Fruit fly (Drosophila melanogaster) whole organism, embryonic: ENCODE measurements around the gene Pp1-87B.
A peak's percentile ranks its signal among the peaks of the same experiment; 100 is the strongest.

Experiments used
- Ada2b ChIP-seq: fragments of 200-800 bp; sonication (Bioruptor generic); IDR thresholded peaks from 2 replicates; pipeline ENCODE4 v1.3.6; 2022; ENCODE audit warnings: missing biosample characterization, missing genetic modification characterization
- CG10654 ChIP-seq: fragments of 200-800 bp; sonication (Bioruptor generic); optimal IDR thresholded peaks from 2 replicates; lab custom pipeline; 2016; ENCODE audit warnings: missing biosample characterization, missing genetic modification characterization
- CG10979 ChIP-seq: fragments of 200-800 bp; sonication (Bioruptor generic); optimal IDR thresholded peaks from 2 replicates; lab custom pipeline; 2018; ENCODE audit warnings: missing biosample characterization, mild to moderate bottlenecking, missing genetic modification characterization, moderate library complexity
- CG12071 ChIP-seq: fragments of 200-800 bp; sonication (Bioruptor generic); optimal IDR thresholded peaks from 3 replicates; lab custom pipeline; 2018; ENCODE audit warnings: missing biosample characterization, mild to moderate bottlenecking, missing genetic modification characterization
- CG12744 ChIP-seq: fragments of 200-800 bp; sonication (Bioruptor generic); optimal IDR thresholded peaks from 2 replicates; lab custom pipeline; 2016; ENCODE audit warnings: missing biosample characterization, missing genetic modification characterization
- CG13424 ChIP-seq: fragments of 200-800 bp; sonication (Bioruptor generic); optimal IDR thresholded peaks from 2 replicates; lab custom pipeline; 2019; ENCODE audit warnings: missing biosample characterization, mild to moderate bottlenecking, missing genetic modification characterization, moderate library complexity
- CG13624 ChIP-seq: fragments of 200-800 bp; sonication (Bioruptor generic); optimal IDR thresholded peaks from 2 replicates; lab custom pipeline; 2016; ENCODE audit warnings: missing biosample characterization, missing genetic modification characterization
- CG14050 ChIP-seq: fragments of 200-800 bp; sonication (Bioruptor generic); IDR thresholded peaks from 3 replicates; pipeline ENCODE4 v1.3.6; 2022; ENCODE audit warnings: missing biosample characterization, missing genetic modification characterization
- CG15514 ChIP-seq: fragments of 200-800 bp; sonication (Bioruptor generic); optimal IDR thresholded peaks from 3 replicates; lab custom pipeline; 2017; ENCODE audit warnings: missing biosample characterization, missing genetic modification characterization, mild to moderate bottlenecking, moderate library complexity, missing genetic modification reagents
- CG15601 ChIP-seq: fragments of 200-800 bp; sonication (Bioruptor generic); optimal IDR thresholded peaks from 3 replicates; lab custom pipeline; 2019; ENCODE audit warnings: missing biosample characterization, mild to moderate bottlenecking, missing genetic modification characterization, moderate library complexity
- CG1647 ChIP-seq: fragments of 200-800 bp; sonication (Bioruptor generic); optimal IDR thresholded peaks from 3 replicates; lab custom pipeline; 2016; ENCODE audit warnings: missing biosample characterization, missing genetic modification characterization
- CG17359 ChIP-seq: fragments of 200-800 bp; sonication (Bioruptor generic); optimal IDR thresholded peaks from 3 replicates; lab custom pipeline; 2018; ENCODE audit warnings: missing biosample characterization, mild to moderate bottlenecking, missing genetic modification characterization, moderate library complexity
- CG17802 ChIP-seq: fragments of 200-800 bp; sonication (Bioruptor generic); optimal IDR thresholded peaks from 2 replicates; lab custom pipeline; 2018; ENCODE audit warnings: missing biosample characterization, mild to moderate bottlenecking, missing genetic modification characterization, moderate library complexity
- CG17829 ChIP-seq: fragments of 200-800 bp; optimal IDR thresholded peaks from 2 replicates; lab custom pipeline; 2019; ENCODE audit warnings: missing biosample characterization, mild to moderate bottlenecking, missing genetic modification characterization, moderate library complexity
- CG18011 ChIP-seq: fragments of 200-800 bp; sonication (Bioruptor generic); optimal IDR thresholded peaks from 2 replicates; lab custom pipeline; 2017; ENCODE audit warnings: missing biosample characterization, missing genetic modification characterization, mild to moderate bottlenecking, moderate library complexity, missing genotype
- CG18764 ChIP-seq: fragments of 200-800 bp; sonication (Bioruptor generic); optimal IDR thresholded peaks from 3 replicates; lab custom pipeline; 2016; ENCODE audit warnings: missing biosample characterization, missing genetic modification characterization
- CG31365 ChIP-seq: fragments of 200-800 bp; sonication (Bioruptor generic); optimal IDR thresholded peaks from 2 replicates; lab custom pipeline; 2018; ENCODE audit warnings: missing biosample characterization, mild to moderate bottlenecking, missing genetic modification characterization
- CG3163 ChIP-seq: fragments of 200-800 bp; sonication (Bioruptor generic); optimal IDR thresholded peaks from 3 replicates; lab custom pipeline; 2016; ENCODE audit warnings: missing biosample characterization, missing genetic modification characterization
- CG34376 ChIP-seq: fragments of 200-800 bp; sonication (Bioruptor generic); optimal IDR thresholded peaks from 2 replicates; lab custom pipeline; 2018; ENCODE audit warnings: missing biosample characterization, mild to moderate bottlenecking, missing genetic modification characterization
- CG4404 ChIP-seq: fragments of 200-800 bp; sonication (Bioruptor generic); IDR thresholded peaks from 2 replicates; pipeline ENCODE4 v1.3.6; 2022; ENCODE audit warnings: missing biosample characterization, missing genetic modification characterization
- CG6689 ChIP-seq: fragments of 200-800 bp; sonication (Bioruptor generic); IDR thresholded peaks from 2 replicates; pipeline ENCODE4 v1.3.6; 2022; ENCODE audit warnings: missing biosample characterization, missing genetic modification characterization
- CG7357 ChIP-seq: fragments of 200-800 bp; sonication (Bioruptor generic); IDR thresholded peaks from 3 replicates; pipeline ENCODE4 v1.3.6; 2022; ENCODE audit warnings: missing biosample characterization, missing genetic modification characterization
- CG8281 ChIP-seq: fragments of 200-800 bp; sonication (Bioruptor generic); optimal IDR thresholded peaks from 2 replicates; lab custom pipeline; 2018; ENCODE audit warnings: missing biosample characterization, mild to moderate bottlenecking, missing genetic modification characterization, moderate library complexity
- D ChIP-seq, 2 experiments: fragments of 200-800 bp in 1 of 2; fragments of >200 bp in 1 of 2; sonication (Bioruptor generic) in 1 of 2; optimal IDR thresholded peaks; 2 replicates in 1 of 2; 3 replicates in 1 of 2; lab custom pipeline; 2017; ENCODE audit warnings: mild to moderate bottlenecking in 1 of 2, missing biosample characterization in 1 of 2, missing genetic modification characterization in 1 of 2, missing genetic modification reagents in 1 of 2
- D19B ChIP-seq: fragments of 200-800 bp; sonication (Bioruptor generic); optimal IDR thresholded peaks from 2 replicates; lab custom pipeline; 2017; ENCODE audit warnings: missing biosample characterization, mild to moderate bottlenecking, missing genetic modification characterization
- HLHmδ ChIP-seq: fragments of 200-800 bp; sonication (Bioruptor generic); optimal IDR thresholded peaks from 2 replicates; lab custom pipeline; 2018; ENCODE audit warnings: missing biosample characterization, mild to moderate bottlenecking, missing genetic modification characterization, moderate library complexity
- HmgD ChIP-seq: fragments of 200-800 bp; sonication (Bioruptor generic); optimal IDR thresholded peaks from 3 replicates; lab custom pipeline; 2016; ENCODE audit warnings: missing biosample characterization, missing genetic modification characterization
- Max ChIP-seq: fragments of 200-800 bp; sonication (Bioruptor generic); optimal IDR thresholded peaks from 2 replicates; lab custom pipeline; 2016; ENCODE audit warnings: missing biosample characterization, mild to moderate bottlenecking, missing genetic modification characterization
- Optix ChIP-seq: fragments of 200-800 bp; sonication (Bioruptor generic); IDR thresholded peaks from 3 replicates; pipeline ENCODE4 v1.3.6; 2022; ENCODE audit warnings: missing biosample characterization, missing genetic modification characterization
- Ravus ChIP-seq: fragments of 200-800 bp; sonication (Bioruptor generic); IDR thresholded peaks from 2 replicates; pipeline ENCODE4 v1.3.6; 2022; ENCODE audit warnings: missing biosample characterization, missing genetic modification characterization
- Ssrp ChIP-seq: fragments of 200-800 bp; sonication (Bioruptor generic); optimal IDR thresholded peaks from 2 replicates; lab custom pipeline; 2018; ENCODE audit warnings: missing biosample characterization, mild to moderate bottlenecking, missing genetic modification characterization, moderate library complexity
- Stat92E ChIP-seq, 3 experiments: fragments of >200 bp in 2 of 3; fragments of 200-800 bp in 1 of 3; sonication (Bioruptor generic) in 1 of 3; optimal IDR thresholded peaks; 2 replicates each; lab custom pipeline; 2017 to 2019; ENCODE audit warnings: missing biosample characterization in 3 of 3, missing genetic modification characterization in 3 of 3, mild to moderate bottlenecking in 1 of 3, moderate library complexity in 1 of 3
- abd-A ChIP-seq: fragments of 200-800 bp; sonication (Bioruptor generic); optimal IDR thresholded peaks from 3 replicates; lab custom pipeline; 2019; ENCODE audit warnings: missing biosample characterization, mild to moderate bottlenecking, missing genetic modification characterization, moderate library complexity
- ash1 ChIP-seq: fragments of 200-800 bp; sonication (Bioruptor generic); optimal IDR thresholded peaks from 2 replicates; lab custom pipeline; 2018; ENCODE audit warnings: missing biosample characterization, mild to moderate bottlenecking, missing genetic modification characterization
- az2 ChIP-seq: fragments of 200-800 bp; sonication (Bioruptor generic); optimal IDR thresholded peaks from 3 replicates; lab custom pipeline; 2016; ENCODE audit warnings: missing biosample characterization, missing genetic modification characterization
- bigmax ChIP-seq: fragments of 200-800 bp; sonication (Bioruptor generic); optimal IDR thresholded peaks from 2 replicates; lab custom pipeline; 2018; ENCODE audit warnings: missing biosample characterization, mild to moderate bottlenecking, missing genetic modification characterization
- caup ChIP-seq: fragments of 200-800 bp; sonication (Bioruptor generic); optimal IDR thresholded peaks from 3 replicates; lab custom pipeline; 2017; ENCODE audit warnings: missing biosample characterization, mild to moderate bottlenecking, missing genetic modification characterization, moderate library complexity; ENCODE audit not compliant: severe bottlenecking
- chm ChIP-seq: fragments of 200-800 bp; sonication (Bioruptor generic); IDR thresholded peaks from 2 replicates; pipeline ENCODE4 v1.3.6; 2022; ENCODE audit warnings: missing biosample characterization, missing genetic modification characterization
- fd96Cb ChIP-seq: fragments of 200-800 bp; sonication (Bioruptor generic); optimal IDR thresholded peaks from 2 replicates; lab custom pipeline; 2018; ENCODE audit warnings: missing biosample characterization, mild to moderate bottlenecking, missing genetic modification characterization, moderate library complexity
- jigr1 ChIP-seq: fragments of 200-800 bp; sonication (Bioruptor generic); IDR thresholded peaks from 3 replicates; pipeline ENCODE4 v1.3.6; 2022; ENCODE audit warnings: missing biosample characterization, missing genetic modification characterization
- lilli ChIP-seq: fragments of 200-800 bp; sonication (Bioruptor generic); optimal IDR thresholded peaks from 3 replicates; lab custom pipeline; 2016; ENCODE audit warnings: missing biosample characterization, missing genetic modification characterization
- pb ChIP-seq: fragments of 200-800 bp; sonication (Bioruptor generic); optimal IDR thresholded peaks from 3 replicates; lab custom pipeline; 2016; ENCODE audit warnings: missing biosample characterization, missing genetic modification characterization
- rib ChIP-seq: fragments of 200-800 bp; sonication (Bioruptor generic); IDR thresholded peaks from 2 replicates; pipeline ENCODE4 v1.3.6; 2022; ENCODE audit warnings: missing biosample characterization, missing genetic modification characterization
- sd ChIP-seq: fragments of 200-800 bp; sonication (Bioruptor generic); optimal IDR thresholded peaks from 3 replicates; lab custom pipeline; 2018; ENCODE audit warnings: missing biosample characterization, mild to moderate bottlenecking, missing genetic modification characterization, moderate library complexity
- slbo ChIP-seq: fragments of 200-800 bp; sonication (Bioruptor generic); IDR thresholded peaks from 2 replicates; pipeline ENCODE4 v1.3.6; 2022; ENCODE audit warnings: missing biosample characterization, missing genetic modification characterization
- tgo ChIP-seq: fragments of 200-800 bp; sonication (Bioruptor generic); IDR thresholded peaks from 3 replicates; pipeline ENCODE4 v1.3.6; 2022; ENCODE audit warnings: missing biosample characterization, missing genetic modification characterization
- ttk ChIP-seq: fragments of 200-800 bp; sonication (Bioruptor generic); IDR thresholded peaks from 2 replicates; pipeline ENCODE4 v2.1.2; 2022; ENCODE audit warnings: missing biosample characterization, missing genetic modification characterization
- unc-4 ChIP-seq: fragments of 200-800 bp; sonication (Bioruptor generic); IDR thresholded peaks from 2 replicates; pipeline ENCODE4 v1.3.6; 2022; ENCODE audit warnings: missing biosample characterization, missing genetic modification characterization; ENCODE audit not compliant: partially characterized antibody
- vvl ChIP-seq: fragments of 200-800 bp; sonication (Bioruptor generic); IDR thresholded peaks from 2 replicates; pipeline ENCODE4 v1.3.6; 2022; ENCODE audit warnings: missing biosample characterization, missing genetic modification characterization
- wor ChIP-seq: fragments of 200-800 bp; sonication (Bioruptor generic); IDR thresholded peaks from 2 replicates; pipeline ENCODE4 v1.3.6; 2022; ENCODE audit warnings: missing biosample characterization, missing genetic modification characterization

Pp1-87B gene

dm6 chr3R:12451376-12451775 is 25.7 kb upstream of the Pp1-87B start (continued):
- no peak for TF ChIP-seq CG18011 (GFP tag; lab: Kevin White, UChicago)
- no peak for TF ChIP-seq CG3163
- TF ChIP-seq CG17829 (tag; lab: Kevin White, UChicago): peak; percentile 9
- TF ChIP-seq vvl: peak; percentile 26; the same call in 1 of the 2 replicates
- TF ChIP-seq ash1 (GFP tag; lab: Kevin White, UChicago): no peak
- no peak for TF ChIP-seq caup (GFP tag; lab: Kevin White, UChicago)
- no peak for TF ChIP-seq abd-A (tag; lab: Kevin White, UChicago)
- peak; percentile 18 for TF ChIP-seq fd96Cb
- no peak for TF ChIP-seq D (optimal IDR thresholded peaks at IDR 0.05; lab: Kevin White, UChicago)
- TF ChIP-seq D (GFP tag; optimal IDR thresholded peaks at IDR 0.05; lab: Kevin White, UChicago): no peak
- no peak for TF ChIP-seq Stat92E (GFP tag; optimal IDR thresholded peaks at IDR 0.05; lab: Kevin White, UChicago)
- TF ChIP-seq Ada2b (GFP tag; lab: Robert Waterston, UW): peak; percentile 31; the same call in 1 of the 2 replicates
- no peak for TF ChIP-seq chm
- TF ChIP-seq HLHmδ: no peak
- TF ChIP-seq CG6689 (GFP tag; lab: Robert Waterston, UW): 0 out of 2 replicates have a peak, but pooled peaks have one; percentile 8
- TF ChIP-seq CG7357 (GFP tag; lab: Robert Waterston, UW): 0 out of 3 replicates have a peak, but pooled peaks have one; percentile 7
- peak; percentile 51 for TF ChIP-seq CG13424 (tag; lab: Kevin White, UChicago)
- TF ChIP-seq CG34376 (GFP tag; lab: Kevin White, UChicago): no peak
- no peak for TF ChIP-seq CG4404 (GFP tag; lab: Robert Waterston, UW)
- peak; percentile 36 for TF ChIP-seq az2
- TF ChIP-seq CG31365 (tag; lab: Kevin White, UChicago): no peak
- no peak for TF ChIP-seq rib (GFP tag; lab: Robert Waterston, UW)
- no peak for TF ChIP-seq D19B (GFP tag; lab: Kevin White, UChicago)
- TF ChIP-seq CG15601 (tag; lab: Kevin White, UChicago): no peak
- TF ChIP-seq pb: no peak
- no peak for TF ChIP-seq CG8281 (tag; lab: Kevin White, UChicago)
- TF ChIP-seq CG15514 (GFP tag; lab: Kevin White, UChicago): no peak
- TF ChIP-seq HmgD (GFP tag; lab: Kevin White, UChicago): no peak
- no peak for TF ChIP-seq unc-4
- no peak for TF ChIP-seq ttk (GFP tag; lab: Robert Waterston, UW)
- no peak for TF ChIP-seq Optix (GFP tag; lab: Robert Waterston, UW)
- TF ChIP-seq lilli (GFP tag; lab: Kevin White, UChicago): no peak
- peak; percentile 40; the same call in 1 of the 2 replicates for TF ChIP-seq slbo (GFP tag; lab: Robert Waterston, UW)
- TF ChIP-seq bigmax (GFP tag; lab: Kevin White, UChicago): no peak
- no peak for TF ChIP-seq CG13624 (GFP tag; lab: Kevin White, UChicago)
- TF ChIP-seq CG17359: peak; percentile 56
- no peak for TF ChIP-seq jigr1 (GFP tag; lab: Robert Waterston, UW)
- no peak for TF ChIP-seq wor
- TF ChIP-seq CG10979 (tag; lab: Kevin White, UChicago): peak; percentile 12
- TF ChIP-seq CG18764 (GFP tag; lab: Kevin White, UChicago): no peak
- peak; percentile 4 for TF ChIP-seq CG12744 (GFP tag; lab: Kevin White, UChicago)
- TF ChIP-seq tgo (GFP tag; lab: Robert Waterston, UW): peak; percentile 59; the same call in 2 of the 3 replicates
- TF ChIP-seq CG17802 (tag; lab: Kevin White, UChicago): no peak
- TF ChIP-seq Ravus: no peak
- TF ChIP-seq CG1647: no peak
- TF ChIP-seq sd (tag; lab: Kevin White, UChicago): no peak
- TF ChIP-seq Max (GFP tag; lab: Kevin White, UChicago): no peak
- TF ChIP-seq CG14050 (GFP tag; lab: Robert Waterston, UW): peak; percentile 41; the same call in 2 of the 3 replicates
- TF ChIP-seq Ssrp (tag; lab: Kevin White, UChicago): peak; percentile 4
- no peak for TF ChIP-seq CG10654 (GFP tag; lab: Kevin White, UChicago)
- peak; percentile 9 for TF ChIP-seq CG12071 (GFP tag; lab: Kevin White, UChicago)
